Fruit fly (Drosophila melanogaster) Kc167 (cell line): ENCODE measurements around the gene CG13876.

Source experiments
- Myc ChIP-seq: fragments of >200 bp; optimal IDR thresholded peaks from 2 replicates; lab custom pipeline; 2017; ENCODE audit warnings: missing external identifiers
- Sin3A ChIP-seq: fragments of >200 bp; optimal IDR thresholded peaks from 2 replicates; lab custom pipeline; 2018; ENCODE audit warnings: missing external identifiers
- h ChIP-seq: fragments of >200 bp; optimal IDR thresholded peaks from 3 replicates; lab custom pipeline; 2018; ENCODE audit warnings: missing external identifiers
- insv ChIP-seq: fragments of >200 bp; optimal IDR thresholded peaks from 3 replicates; lab custom pipeline; 2018; ENCODE audit warnings: missing external identifiers
- psq ChIP-seq: fragments of >200 bp; optimal IDR thresholded peaks from 2 replicates; lab custom pipeline; 2017; ENCODE audit warnings: missing external identifiers
- ttk ChIP-seq: sonication (Bioruptor generic); optimal IDR thresholded peaks from 2 replicates; lab custom pipeline; 2017; ENCODE audit warnings: missing external identifiers

CG13876 gene

DNA sequence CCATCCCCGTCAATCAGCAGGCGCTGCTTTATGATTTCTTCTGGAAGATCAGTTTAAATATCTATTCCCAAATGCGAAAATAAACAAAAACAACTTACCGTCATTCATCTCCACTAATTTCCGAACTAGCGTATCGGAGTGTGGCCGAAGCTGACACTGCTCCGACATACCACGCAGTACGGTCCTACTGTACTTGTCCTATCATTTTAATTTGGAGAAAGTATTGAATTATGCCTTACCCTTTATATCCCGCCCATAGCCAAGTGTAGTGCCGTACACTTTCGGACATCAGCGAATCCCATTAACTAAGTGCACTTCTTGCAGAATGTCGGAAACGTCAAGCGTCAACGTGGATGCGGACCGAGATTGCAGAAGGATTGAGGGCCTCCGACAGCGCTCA is 6.6 kb downstream of the CG13876 start, which contains the start of the genes thoc7 and Dis3l2:
Gene thoc7 (minus strand): TSS at position 168 of the 400 bp plus-strand sequence.
Gene Dis3l2 (plus strand): TSS at position 190 of the 400 bp plus-strand sequence.
- TF ChIP-seq psq (no peak), ttk (lab: Kevin White, UChicago) (no peak), Sin3A (lab: Kevin White, UChicago) (no peak), h (no peak), Myc (lab: Kevin White, UChicago) (no peak), insv (lab: Kevin White, UChicago) (no peak)

DNA sequence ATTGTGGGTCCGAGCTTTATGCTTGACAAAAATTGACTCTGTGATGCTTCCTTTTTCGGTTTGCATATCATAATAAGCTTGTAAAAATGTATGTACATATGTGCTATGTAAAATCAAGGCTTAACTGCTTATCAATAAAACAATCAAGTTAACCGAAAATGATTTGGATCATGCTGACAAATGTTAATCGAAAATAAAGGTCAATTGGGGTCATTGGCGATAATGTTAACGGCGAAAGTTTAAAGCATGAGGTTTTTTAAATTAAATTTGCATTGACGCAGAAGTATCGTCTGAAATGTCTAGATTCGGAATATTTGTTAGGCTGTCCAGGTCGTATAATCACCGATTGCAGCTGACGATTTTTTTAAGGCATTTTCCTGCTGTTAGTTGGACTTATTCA is 10.4 kb downstream of the CG13876 start, which contains the start of gene Kaz1-ORFB:
Gene Kaz1-ORFB (plus strand): TSS at position 301 of the 400 bp plus-strand sequence.
- TF ChIP-seq insv (lab: Kevin White, UChicago) (no peak), h (no peak), psq (no peak), Sin3A (lab: Kevin White, UChicago) (no peak), Myc (lab: Kevin White, UChicago) (no peak), ttk (lab: Kevin White, UChicago) (no peak)

DNA sequence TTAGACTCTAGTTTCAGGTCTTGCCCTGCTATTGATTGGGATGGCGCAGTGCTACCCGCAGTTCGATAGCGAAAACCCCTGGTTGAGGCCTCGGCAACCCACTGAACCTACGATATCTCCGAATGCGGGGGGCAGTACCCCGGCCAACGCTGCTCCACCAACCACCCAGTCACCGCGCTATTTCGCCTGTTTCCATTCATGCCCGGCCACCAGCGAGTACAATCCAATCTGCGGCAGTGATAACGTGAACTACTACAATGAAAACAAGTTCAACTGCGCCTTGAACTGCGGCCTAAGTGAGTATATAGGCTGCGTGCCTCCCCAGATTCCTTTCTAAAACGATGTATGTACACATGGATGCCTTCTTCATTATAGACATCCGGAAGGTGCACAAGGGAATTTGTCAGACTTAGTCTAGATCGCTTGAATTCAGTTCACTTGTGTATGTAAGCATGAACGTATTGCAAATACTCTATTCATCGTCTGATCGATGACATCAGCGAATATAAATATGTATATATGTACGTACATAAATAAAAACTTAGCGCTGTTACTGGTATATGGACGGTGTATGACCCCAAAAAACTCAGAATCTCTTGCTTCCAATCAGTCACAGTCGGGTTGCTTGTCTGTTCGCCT is 11.7 kb downstream of the CG13876 start, which contains the start of gene CG13877:
Gene CG13877 (plus strand): TSS at position 589 of the 639 bp plus-strand sequence.
- TF ChIP-seq Myc (lab: Kevin White, UChicago) (no peak), ttk (lab: Kevin White, UChicago) (no peak), h (no peak), insv (lab: Kevin White, UChicago) (no peak), Sin3A (lab: Kevin White, UChicago) (no peak), psq (no peak)

DNA sequence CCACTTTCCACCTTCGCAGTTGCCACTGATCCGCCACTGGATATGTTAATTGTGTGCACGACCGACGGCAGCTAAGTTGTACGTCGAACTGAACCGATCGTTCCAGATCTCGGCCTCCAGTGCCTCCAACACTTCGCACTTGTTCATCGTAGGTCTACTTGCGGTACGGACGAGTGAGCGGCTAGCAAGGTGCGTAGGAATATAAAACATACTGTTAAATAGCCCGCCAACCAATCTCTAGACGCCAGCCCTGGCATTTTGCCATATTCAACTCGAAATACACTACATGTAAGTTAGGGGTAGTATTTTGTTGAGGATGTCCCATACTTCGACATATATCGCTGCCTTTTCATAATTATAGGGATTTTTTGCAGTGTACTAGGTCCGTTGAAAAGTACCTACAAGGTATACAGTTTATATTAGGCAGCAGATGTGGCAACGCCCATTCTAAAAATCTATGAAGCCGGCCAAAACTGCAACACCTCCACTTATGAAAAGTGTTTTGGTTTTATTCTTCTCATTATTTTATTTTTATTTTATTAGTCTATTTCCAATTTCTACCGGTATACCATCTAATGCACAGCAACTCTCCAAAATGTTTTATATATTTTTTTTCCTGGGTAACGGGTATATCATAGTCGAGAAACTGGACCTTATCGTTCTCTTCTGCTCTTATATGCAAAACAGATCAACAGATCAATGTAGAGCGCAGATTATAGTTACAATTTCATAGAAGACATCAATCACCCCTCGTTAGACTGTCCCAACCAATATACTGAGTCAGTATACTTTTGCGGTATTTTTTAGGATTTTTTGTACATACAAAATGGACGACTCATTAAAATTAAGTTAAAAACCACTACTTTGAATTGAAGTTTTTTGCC is 17.3 kb downstream of the CG13876 start, which contains the start of the genes pyx and CG33229:
Gene pyx (minus strand): TSS at position 51 of the 884 bp plus-strand sequence.
Gene CG33229 (plus strand): TSS at position 834 of the 884 bp plus-strand sequence.
- no peak for TF ChIP-seq insv (lab: Kevin White, UChicago)
- no peak for TF ChIP-seq Myc (lab: Kevin White, UChicago)
- no peak for TF ChIP-seq ttk (lab: Kevin White, UChicago)
- no peak for TF ChIP-seq Sin3A (lab: Kevin White, UChicago)
- no peak for TF ChIP-seq h
- no peak for TF ChIP-seq psq

DNA sequence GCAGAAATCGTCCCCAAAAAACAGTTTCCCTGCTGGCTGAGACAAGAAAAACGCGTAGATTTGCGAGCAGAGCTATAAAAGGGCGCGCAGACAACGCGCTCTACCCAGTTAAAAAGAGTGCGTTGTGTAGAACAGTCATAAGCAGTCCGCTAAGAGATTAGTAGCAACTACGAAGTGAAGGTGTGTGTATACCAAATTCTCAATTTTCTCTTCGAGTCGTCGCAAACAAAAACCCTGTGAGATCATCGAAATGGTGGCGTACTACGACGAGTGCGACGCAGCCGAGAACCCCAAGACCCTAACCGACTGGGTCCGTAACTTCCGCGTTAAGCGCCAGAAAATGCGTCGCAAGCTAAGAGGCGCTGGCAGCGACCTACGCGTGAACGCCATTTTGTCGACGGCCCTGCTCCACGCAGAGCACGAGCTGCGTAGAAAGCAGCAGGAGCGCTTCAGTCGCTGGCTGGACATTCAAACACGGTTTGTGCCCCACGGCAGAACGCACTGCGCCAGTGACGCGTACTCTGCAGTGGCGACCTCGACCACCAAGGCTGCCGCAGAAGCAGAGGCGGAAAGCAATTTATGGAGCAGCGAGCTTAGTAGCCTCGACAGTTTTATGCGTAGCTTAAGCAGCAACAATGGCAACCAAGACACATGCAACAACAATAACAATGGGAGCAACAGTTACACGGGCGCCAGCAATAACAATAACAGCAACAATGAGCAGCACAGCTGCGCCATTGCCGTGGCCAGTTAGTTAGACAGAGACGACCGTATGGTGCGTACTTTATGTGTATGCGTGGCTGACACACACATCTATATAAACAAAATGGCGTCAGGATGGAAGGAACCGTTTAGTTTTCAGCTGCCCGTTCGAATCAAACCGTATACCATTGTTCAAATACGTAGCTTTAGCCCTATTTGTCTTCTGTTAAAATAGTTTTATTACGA is 18.3 kb downstream of the CG13876 start:
- TF ChIP-seq insv (lab: Kevin White, UChicago) = no peak
- TF ChIP-seq h = no peak

DNA sequence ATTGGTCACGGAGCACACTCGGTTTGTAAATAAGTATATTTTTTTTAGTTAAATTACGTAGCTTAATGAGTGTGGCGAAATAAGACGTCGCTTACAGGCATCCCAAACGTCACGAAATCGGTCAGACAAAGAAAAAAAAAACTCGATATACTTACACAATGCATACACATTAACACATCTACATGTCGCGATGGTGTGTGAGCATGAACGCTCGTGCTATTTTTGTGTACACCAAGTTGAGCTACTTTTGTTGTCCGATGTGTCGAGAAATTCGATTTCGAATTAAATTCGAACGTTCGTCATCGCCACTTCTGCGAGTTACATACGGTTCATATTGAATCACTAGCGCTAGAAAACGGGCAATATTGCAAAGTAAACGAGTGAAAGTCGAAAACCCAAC is 19.2 kb downstream of the CG13876 start:
- TF ChIP-seq ttk (lab: Kevin White, UChicago) (no peak), h (no peak), insv (lab: Kevin White, UChicago) (no peak), psq (no peak), Sin3A (lab: Kevin White, UChicago) (no peak)

DNA sequence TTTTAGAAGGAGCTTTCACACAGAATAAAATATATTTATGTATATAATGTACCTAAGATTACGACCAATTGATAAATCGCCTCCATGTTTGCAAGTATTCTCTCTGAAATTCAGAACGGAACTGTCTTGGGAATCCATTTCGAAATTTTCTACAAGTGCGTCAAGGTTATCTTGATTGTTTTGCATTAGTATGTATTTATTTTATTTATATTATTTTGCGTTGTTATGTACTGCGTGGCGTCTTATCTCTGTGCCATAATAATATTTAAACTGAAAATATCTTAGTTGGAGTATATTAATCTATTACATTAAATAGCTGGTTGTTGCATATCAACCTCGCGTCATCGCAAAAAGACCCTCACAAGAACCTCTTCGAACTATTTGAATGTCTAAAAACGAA is 25.6 kb downstream of the CG13876 start, which contains the start of gene CG42846:
Gene CG42846 (minus strand): TSS at position 101 of the 400 bp plus-strand sequence.
- TF ChIP-seq Sin3A (lab: Kevin White, UChicago) (no peak), Myc (lab: Kevin White, UChicago) (no peak), h (no peak), psq (no peak)

DNA sequence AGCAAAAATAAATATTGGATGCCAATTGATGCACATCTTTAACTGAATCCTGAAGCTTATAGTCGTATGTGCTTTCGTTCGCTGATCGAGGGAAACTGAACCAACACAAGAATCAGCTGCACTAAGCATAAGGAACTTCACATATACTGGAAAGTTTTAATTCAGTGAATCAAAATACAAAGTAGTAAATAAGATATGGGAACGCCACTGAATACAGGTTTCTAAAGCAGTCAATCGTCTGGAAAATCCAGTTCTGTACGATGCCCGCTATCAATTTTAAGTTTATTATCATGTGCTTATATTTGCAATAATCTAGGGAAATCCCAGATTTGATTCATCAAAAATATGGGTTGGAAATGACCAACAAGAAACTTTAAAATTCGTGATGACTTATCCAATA is 26.3 kb downstream of the CG13876 start, which contains the start of gene CG34454:
Gene CG34454 (minus strand): TSS at position 84 of the 400 bp plus-strand sequence.
- no peak for TF ChIP-seq h
- no peak for TF ChIP-seq Sin3A (lab: Kevin White, UChicago)
- no peak for TF ChIP-seq ttk (lab: Kevin White, UChicago)
- no peak for TF ChIP-seq Myc (lab: Kevin White, UChicago)
- no peak for TF ChIP-seq insv (lab: Kevin White, UChicago)
- TF ChIP-seq psq = no peak

DNA sequence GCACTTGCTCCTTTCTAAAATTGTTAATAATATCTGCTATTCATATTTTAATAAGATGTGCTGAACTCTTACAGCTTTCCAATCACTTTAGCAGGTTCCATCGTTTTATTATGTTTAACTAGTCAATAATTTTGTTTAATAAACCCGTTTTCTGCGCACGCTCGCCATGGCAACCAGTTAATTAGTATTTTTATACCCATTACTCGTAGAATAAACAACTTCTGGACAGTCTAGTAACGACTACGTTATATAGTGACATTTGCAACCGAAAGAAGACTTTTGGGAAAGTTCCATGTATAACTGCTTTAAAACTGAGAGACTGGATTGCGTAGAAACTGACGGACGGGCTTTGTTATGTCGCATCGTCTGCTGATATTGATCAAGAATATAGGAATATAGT is 27.3 kb downstream of the CG13876 start, which contains the start of gene CG34453:
Gene CG34453 (minus strand): TSS at position 101 of the 400 bp plus-strand sequence.
- TF ChIP-seq Myc (lab: Kevin White, UChicago) (no peak), Sin3A (lab: Kevin White, UChicago) (no peak), ttk (lab: Kevin White, UChicago) (no peak), insv (lab: Kevin White, UChicago) (no peak), psq (no peak), h (no peak)

DNA sequence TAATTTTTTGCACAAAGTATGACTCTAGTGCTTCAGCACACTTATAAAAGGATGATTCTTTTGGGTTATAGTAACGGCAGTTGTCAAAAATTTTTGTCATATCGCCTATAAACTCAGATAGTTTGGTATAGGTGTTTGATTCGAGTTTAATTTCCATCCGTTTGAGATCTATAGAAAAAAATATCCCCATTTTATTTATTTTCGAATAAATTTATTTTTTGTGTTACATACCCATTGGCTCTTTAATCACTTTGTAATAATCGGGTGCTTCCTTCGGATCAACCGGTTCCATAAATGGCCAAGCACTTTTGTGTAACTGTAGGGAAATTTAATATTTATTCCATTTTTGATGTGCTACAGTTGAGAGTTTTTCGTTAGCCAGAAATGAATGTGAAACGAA is 28.4 kb downstream of the CG13876 start:
- TF ChIP-seq h (no peak), ttk (lab: Kevin White, UChicago) (no peak), psq (no peak), Sin3A (lab: Kevin White, UChicago) (no peak)

DNA sequence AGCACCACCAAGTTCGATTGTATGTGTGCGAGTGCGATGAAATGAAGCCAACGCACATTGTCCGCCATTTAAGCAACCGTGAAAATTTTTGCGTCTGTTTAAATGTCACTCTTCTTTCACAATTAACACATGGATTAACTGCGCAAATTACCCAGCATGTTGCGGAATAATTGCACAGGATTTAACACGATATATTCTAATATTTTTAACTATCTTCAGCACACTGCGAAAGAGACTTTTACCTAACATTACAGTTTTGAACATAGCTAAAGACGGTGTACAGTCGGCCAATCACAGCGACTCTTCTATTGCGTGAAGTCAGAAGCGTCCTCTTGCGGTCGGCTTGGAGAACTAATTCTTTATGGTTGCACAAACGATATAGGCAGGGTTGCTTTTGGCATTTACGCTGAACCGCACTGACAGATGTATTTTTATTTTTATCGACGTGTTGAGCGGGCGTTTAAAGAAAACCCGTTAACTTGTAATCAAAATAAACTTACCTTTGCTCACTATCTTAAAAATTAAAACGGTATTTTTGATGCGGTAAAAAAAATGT is 40.8 kb downstream of the CG13876 start:
- TF ChIP-seq h = no peak
- TF ChIP-seq Sin3A (lab: Kevin White, UChicago) = no peak
- TF ChIP-seq Myc (lab: Kevin White, UChicago) = no peak
- TF ChIP-seq ttk (lab: Kevin White, UChicago) = no peak
- no peak for TF ChIP-seq insv (lab: Kevin White, UChicago)
- TF ChIP-seq psq = no peak
